Fruit fly (Drosophila melanogaster) whole organism, embryonic: ENCODE results near the gene prg.

Experiments
- Ada2b ChIP-seq: fragments of 200-800 bp; sonication (Bioruptor generic); IDR thresholded peaks from 2 replicates; pipeline ENCODE4 v1.3.6; 2022; ENCODE audit warnings: missing biosample characterization, missing genetic modification characterization
- CG10431 ChIP-seq: fragments of 200-800 bp; sonication (Bioruptor generic); optimal IDR thresholded peaks from 3 replicates; lab custom pipeline; 2018; ENCODE audit warnings: missing biosample characterization, mild to moderate bottlenecking, missing genetic modification characterization
- CG10959 ChIP-seq: fragments of 200-800 bp; sonication (Bioruptor generic); IDR thresholded peaks from 2 replicates; pipeline ENCODE4 v1.3.6; 2022; ENCODE audit warnings: missing biosample characterization, missing genetic modification characterization
- CG14965 ChIP-seq: fragments of 200-800 bp; sonication (Bioruptor generic); optimal IDR thresholded peaks from 2 replicates; lab custom pipeline; 2016; ENCODE audit warnings: missing biosample characterization, missing genetic modification characterization, borderline replicate concordance
- CG15601 ChIP-seq: fragments of 200-800 bp; sonication (Bioruptor generic); optimal IDR thresholded peaks from 3 replicates; lab custom pipeline; 2019; ENCODE audit warnings: missing biosample characterization, mild to moderate bottlenecking, missing genetic modification characterization, moderate library complexity
- CG17186 ChIP-seq: fragments of 200-800 bp; sonication (Bioruptor generic); optimal IDR thresholded peaks from 3 replicates; lab custom pipeline; 2017; ENCODE audit warnings: missing biosample characterization, missing genetic modification reagents, missing genetic modification characterization
- CG1792 ChIP-seq: fragments of 200-800 bp; sonication (Bioruptor generic); optimal IDR thresholded peaks from 2 replicates; lab custom pipeline; 2016; ENCODE audit warnings: missing biosample characterization, missing genetic modification characterization
- CG31224 ChIP-seq: fragments of 200-800 bp; sonication (Bioruptor generic); IDR thresholded peaks from 2 replicates; pipeline ENCODE4 v1.3.6; 2022; ENCODE audit warnings: missing biosample characterization, missing genetic modification characterization
- CG32772 ChIP-seq: fragments of 200-800 bp; sonication (Bioruptor generic); IDR thresholded peaks from 2 replicates; pipeline ENCODE4 v1.3.6; 2022; ENCODE audit warnings: missing biosample characterization, missing genetic modification characterization
- CG33557 ChIP-seq: fragments of 200-800 bp; sonication (Bioruptor generic); optimal IDR thresholded peaks from 2 replicates; lab custom pipeline; 2019; ENCODE audit warnings: missing biosample characterization, mild to moderate bottlenecking, missing genetic modification characterization, moderate library complexity
- CG34224 ChIP-seq: fragments of 200-800 bp; sonication (Bioruptor generic); IDR thresholded peaks from 3 replicates; pipeline ENCODE4 v1.3.6; 2022; ENCODE audit warnings: missing biosample characterization, missing genetic modification characterization; ENCODE audit not compliant: partially characterized antibody
- CG34422 ChIP-seq: fragments of 200-800 bp; sonication (Bioruptor generic); IDR thresholded peaks from 3 replicates; pipeline ENCODE4 v1.3.6; 2022; ENCODE audit warnings: missing biosample characterization, missing genetic modification characterization
- CG43689 ChIP-seq: fragments of 200-800 bp; sonication (Bioruptor generic); IDR thresholded peaks from 2 replicates; pipeline ENCODE4 v1.3.6; 2022; ENCODE audit warnings: missing biosample characterization, missing genetic modification characterization
- CG4820 ChIP-seq: fragments of 200-800 bp; sonication (Bioruptor generic); optimal IDR thresholded peaks from 3 replicates; lab custom pipeline; 2016; ENCODE audit warnings: missing biosample characterization, missing genetic modification characterization
- CG6683 ChIP-seq: fragments of 200-800 bp; sonication (Bioruptor generic); optimal IDR thresholded peaks from 2 replicates; lab custom pipeline; 2017; ENCODE audit warnings: missing biosample characterization, mild to moderate bottlenecking, missing genetic modification characterization, missing genetic modification reagents
- CG7357 ChIP-seq: fragments of 200-800 bp; sonication (Bioruptor generic); IDR thresholded peaks from 3 replicates; pipeline ENCODE4 v1.3.6; 2022; ENCODE audit warnings: missing biosample characterization, missing genetic modification characterization
- CG8281 ChIP-seq: fragments of 200-800 bp; sonication (Bioruptor generic); optimal IDR thresholded peaks from 2 replicates; lab custom pipeline; 2018; ENCODE audit warnings: missing biosample characterization, mild to moderate bottlenecking, missing genetic modification characterization, moderate library complexity
- CG9437 ChIP-seq: fragments of 200-800 bp; sonication (Bioruptor generic); optimal IDR thresholded peaks from 2 replicates; lab custom pipeline; 2018; ENCODE audit warnings: missing biosample characterization, mild to moderate bottlenecking, missing genetic modification characterization
- Dfd ChIP-seq, 2 experiments: fragments of >200 bp; optimal IDR thresholded peaks; 2 replicates each; lab custom pipeline; 2017; ENCODE audit warnings: missing biosample characterization in 2 of 2, missing genetic modification characterization in 2 of 2
- Dip3 ChIP-seq: fragments of 200-800 bp; sonication (Bioruptor generic); optimal IDR thresholded peaks from 3 replicates; lab custom pipeline; 2016; ENCODE audit warnings: missing biosample characterization, missing genetic modification characterization
- Dll ChIP-seq: fragments of 200-800 bp; sonication (Bioruptor generic); IDR thresholded peaks from 4 replicates; pipeline ENCODE4 v1.3.6; 2022; ENCODE audit warnings: missing biosample characterization, missing genetic modification characterization; ENCODE audit not compliant: partially characterized antibody
- Fer2 ChIP-seq: fragments of 200-800 bp; sonication (Bioruptor generic); optimal IDR thresholded peaks from 2 replicates; lab custom pipeline; 2018; ENCODE audit warnings: missing biosample characterization, mild to moderate bottlenecking, missing genetic modification characterization, moderate library complexity
- Fer3 ChIP-seq: fragments of 200-800 bp; sonication (Bioruptor generic); optimal IDR thresholded peaks from 2 replicates; lab custom pipeline; 2018; ENCODE audit warnings: missing biosample characterization, mild to moderate bottlenecking, missing genetic modification characterization, moderate library complexity
- H15 ChIP-seq: fragments of 200-800 bp; sonication (Bioruptor generic); IDR thresholded peaks from 3 replicates; pipeline ENCODE4 v1.3.6; 2022; ENCODE audit warnings: missing biosample characterization, missing genetic modification characterization
- Hr3 ChIP-seq: fragments of 200-800 bp; sonication (Bioruptor generic); optimal IDR thresholded peaks from 3 replicates; lab custom pipeline; 2016; ENCODE audit warnings: missing biosample characterization, missing genetic modification characterization
- Meics ChIP-seq: fragments of 200-800 bp; sonication (Bioruptor generic); optimal IDR thresholded peaks from 2 replicates; lab custom pipeline; 2017; ENCODE audit warnings: missing biosample characterization, mild to moderate bottlenecking, missing genetic modification characterization
- Optix ChIP-seq: fragments of 200-800 bp; sonication (Bioruptor generic); IDR thresholded peaks from 3 replicates; pipeline ENCODE4 v1.3.6; 2022; ENCODE audit warnings: missing biosample characterization, missing genetic modification characterization
- Trl ChIP-seq, 3 experiments: fragments of >200 bp in 2 of 3; fragments of 200-800 bp in 1 of 3; sonication (Bioruptor generic) in 1 of 3; optimal IDR thresholded peaks; 2 replicates in 1 of 3; 3 replicates in 2 of 3; lab custom pipeline; 2016 to 2017; ENCODE audit warnings: missing biosample characterization in 1 of 3, missing genetic modification characterization in 1 of 3
- Xbp1 ChIP-seq: fragments of 200-800 bp; sonication (Bioruptor generic); optimal IDR thresholded peaks from 3 replicates; lab custom pipeline; 2016; ENCODE audit warnings: missing biosample characterization, mild to moderate bottlenecking, missing genetic modification characterization
- abd-A ChIP-seq: fragments of 200-800 bp; sonication (Bioruptor generic); optimal IDR thresholded peaks from 3 replicates; lab custom pipeline; 2019; ENCODE audit warnings: missing biosample characterization, mild to moderate bottlenecking, missing genetic modification characterization, moderate library complexity
- bab2 ChIP-seq: fragments of 200-800 bp; sonication (Bioruptor generic); optimal IDR thresholded peaks from 2 replicates; lab custom pipeline; 2016; ENCODE audit warnings: missing biosample characterization, missing genetic modification characterization
- chm ChIP-seq: fragments of 200-800 bp; sonication (Bioruptor generic); IDR thresholded peaks from 2 replicates; pipeline ENCODE4 v1.3.6; 2022; ENCODE audit warnings: missing biosample characterization, missing genetic modification characterization
- dpn ChIP-seq, 2 experiments: fragments of 200-800 bp; sonication (Bioruptor generic); optimal IDR thresholded peaks; 3 replicates each; lab custom pipeline; 2016; ENCODE audit warnings: missing biosample characterization in 2 of 2, missing genetic modification characterization in 2 of 2
- esg ChIP-seq: fragments of 200-800 bp; sonication (Bioruptor generic); conservative IDR thresholded peaks from 2 replicates; pipeline ENCODE4 v1.3.6; 2022; ENCODE audit warnings: missing biosample characterization, missing genetic modification characterization
- eve ChIP-seq, 2 experiments: fragments of >200 bp; optimal IDR thresholded peaks; 2 replicates each; lab custom pipeline; 2017; ENCODE audit warnings: missing biosample characterization in 2 of 2, missing genetic modification characterization in 2 of 2
- fd3F ChIP-seq: fragments of 200-800 bp; sonication (Bioruptor generic); optimal IDR thresholded peaks from 2 replicates; lab custom pipeline; 2018; ENCODE audit warnings: missing biosample characterization, mild to moderate bottlenecking, missing genetic modification characterization, moderate library complexity
- fru ChIP-seq: fragments of >200 bp; optimal IDR thresholded peaks from 2 replicates; lab custom pipeline; 2017
- gt ChIP-seq: fragments of 200-800 bp; sonication (Bioruptor generic); IDR thresholded peaks from 2 replicates; pipeline ENCODE4 v1.3.6; 2022; ENCODE audit warnings: missing biosample characterization, missing genetic modification characterization
- jigr1 ChIP-seq: fragments of 200-800 bp; sonication (Bioruptor generic); IDR thresholded peaks from 3 replicates; pipeline ENCODE4 v1.3.6; 2022; ENCODE audit warnings: missing biosample characterization, missing genetic modification characterization
- mld ChIP-seq: fragments of 200-800 bp; sonication (Bioruptor generic); IDR thresholded peaks from 3 replicates; pipeline ENCODE4 v1.3.6; 2022; ENCODE audit warnings: missing biosample characterization, missing genetic modification characterization; ENCODE audit not compliant: partially characterized antibody
- oc ChIP-seq: fragments of 200-800 bp; sonication (Bioruptor generic); optimal IDR thresholded peaks from 2 replicates; lab custom pipeline; 2018; ENCODE audit warnings: missing biosample characterization, mild to moderate bottlenecking, missing genetic modification characterization, moderate library complexity
- odd ChIP-seq: fragments of 200-800 bp; sonication (Bioruptor generic); optimal IDR thresholded peaks from 2 replicates; lab custom pipeline; 2017; ENCODE audit warnings: missing biosample characterization, mild to moderate bottlenecking, missing genetic modification characterization
- phol ChIP-seq: fragments of 200-800 bp; sonication (Bioruptor generic); optimal IDR thresholded peaks from 3 replicates; lab custom pipeline; 2018; ENCODE audit warnings: missing biosample characterization, mild to moderate bottlenecking, missing genetic modification characterization, moderate library complexity
- pita ChIP-seq: fragments of 200-800 bp; sonication (Bioruptor generic); optimal IDR thresholded peaks from 2 replicates; lab custom pipeline; 2017; ENCODE audit warnings: missing biosample characterization, mild to moderate bottlenecking, missing genetic modification characterization
- sima ChIP-seq: fragments of 200-800 bp; sonication (Bioruptor generic); optimal IDR thresholded peaks from 2 replicates; lab custom pipeline; 2016; ENCODE audit warnings: missing biosample characterization, missing genetic modification characterization
- stc ChIP-seq: fragments of 200-800 bp; sonication (Bioruptor generic); IDR thresholded peaks from 2 replicates; pipeline ENCODE4 v1.3.6; 2022; ENCODE audit warnings: missing biosample characterization, missing genetic modification characterization
- stwl ChIP-seq: fragments of 200-800 bp; sonication (Bioruptor generic); optimal IDR thresholded peaks from 3 replicates; lab custom pipeline; 2018; ENCODE audit warnings: missing biosample characterization, mild to moderate bottlenecking, missing genetic modification characterization, moderate library complexity
- tll ChIP-seq, 2 experiments: fragments of 200-800 bp in 1 of 2; fragments of >200 bp in 1 of 2; sonication (Bioruptor generic) in 1 of 2; optimal IDR thresholded peaks; 2 replicates each; lab custom pipeline; 2017 to 2019; ENCODE audit warnings: missing biosample characterization in 2 of 2, missing genetic modification characterization in 2 of 2, mild to moderate bottlenecking in 1 of 2, moderate library complexity in 1 of 2
- trem ChIP-seq: fragments of 200-800 bp; optimal IDR thresholded peaks from 3 replicates; lab custom pipeline; 2019; ENCODE audit warnings: missing biosample characterization, mild to moderate bottlenecking, missing genetic modification characterization, moderate library complexity
- unpg ChIP-seq: fragments of 200-800 bp; sonication (Bioruptor generic); optimal IDR thresholded peaks from 3 replicates; lab custom pipeline; 2018; ENCODE audit warnings: missing biosample characterization, mild to moderate bottlenecking, missing genetic modification characterization, moderate library complexity
- zen ChIP-seq: fragments of 200-800 bp; sonication (Bioruptor generic); optimal IDR thresholded peaks from 3 replicates; lab custom pipeline; 2018; ENCODE audit warnings: missing biosample characterization, mild to moderate bottlenecking, missing genetic modification characterization, moderate library complexity

Gene prg

dm6 chr2L:8471667-8472066 lies 7.4 kb downstream of the prg start (continued):
- peak; percentile 49 for TF ChIP-seq trem
- peak; percentile 9 for TF ChIP-seq CG9437
- TF ChIP-seq phol (tag; lab: Kevin White, UChicago): peak; percentile 71
- peak; percentile 17 for TF ChIP-seq Xbp1 (GFP tag; lab: Kevin White, UChicago)
- no peak for TF ChIP-seq CG6683
- TF ChIP-seq CG10431: no peak
- no peak for TF ChIP-seq CG1792
- TF ChIP-seq bab2: no peak
- no peak for TF ChIP-seq CG34224 (GFP tag; lab: Robert Waterston, UW)
- no peak for TF ChIP-seq fd3F (GFP tag; lab: Kevin White, UChicago)
- TF ChIP-seq Hr3 (GFP tag; lab: Kevin White, UChicago): peak; percentile 15
- peak; percentile 32 for TF ChIP-seq unpg (GFP tag; lab: Kevin White, UChicago)
- TF ChIP-seq Fer3 (tag; lab: Kevin White, UChicago): no peak
- TF ChIP-seq mld (GFP tag; lab: Robert Waterston, UW): no peak
- peak; percentile 43 for TF ChIP-seq CG33557 (GFP tag; lab: Kevin White, UChicago)
- TF ChIP-seq CG7357 (GFP tag; lab: Robert Waterston, UW): no peak
- TF ChIP-seq Dll: no peak
- peak; percentile 60 for TF ChIP-seq zen
- TF ChIP-seq Trl (optimal IDR thresholded peaks at IDR 0.05; lab: Kevin White, UChicago): no peak
- TF ChIP-seq Trl (GFP tag; optimal IDR thresholded peaks at IDR 0.05; lab: Kevin White, UChicago): no peak
- no peak for TF ChIP-seq eve (GFP tag; optimal IDR thresholded peaks at IDR 0.05; lab: Kevin White, UChicago)
- TF ChIP-seq CG31224 (GFP tag; lab: Robert Waterston, UW): no peak
- TF ChIP-seq CG8281: no peak
- no peak for TF ChIP-seq jigr1
- no peak for TF ChIP-seq oc (tag; lab: Kevin White, UChicago)
- no peak for TF ChIP-seq chm (GFP tag; lab: Robert Waterston, UW)
- TF ChIP-seq odd (GFP tag; lab: Kevin White, UChicago): no peak
- TF ChIP-seq fru: no peak
- TF ChIP-seq Optix (GFP tag; lab: Robert Waterston, UW): no peak
- TF ChIP-seq gt (GFP tag; lab: Robert Waterston, UW): no peak
- TF ChIP-seq CG17186: no peak
- no peak for TF ChIP-seq Dfd (GFP tag; optimal IDR thresholded peaks at IDR 0.05; lab: Kevin White, UChicago)
- no peak for TF ChIP-seq CG10959 (GFP tag; lab: Robert Waterston, UW)
- TF ChIP-seq Fer2 (tag; lab: Kevin White, UChicago): no peak
- TF ChIP-seq CG32772 (GFP tag; lab: Robert Waterston, UW): no peak
- TF ChIP-seq CG14965 (GFP tag; lab: Kevin White, UChicago): no peak
- TF ChIP-seq stc (GFP tag; lab: Robert Waterston, UW): no peak
- no peak for TF ChIP-seq CG15601 (tag; lab: Kevin White, UChicago)
- no peak for TF ChIP-seq stwl (tag; lab: Kevin White, UChicago)
- TF ChIP-seq dpn (GFP tag; optimal IDR thresholded peaks at IDR 0.05; lab: Kevin White, UChicago): no peak
- no peak for TF ChIP-seq sima (GFP tag; lab: Kevin White, UChicago)
- TF ChIP-seq CG4820 (GFP tag; lab: Kevin White, UChicago): peak; percentile 50
- no peak for TF ChIP-seq Ada2b
- no peak for TF ChIP-seq abd-A (tag; lab: Kevin White, UChicago)
- TF ChIP-seq Dip3 (GFP tag; lab: Kevin White, UChicago): no peak
- TF ChIP-seq pita (GFP tag; lab: Kevin White, UChicago): no peak
- TF ChIP-seq H15 (GFP tag; lab: Robert Waterston, UW): no peak
- TF ChIP-seq CG34422: no peak
- no peak for TF ChIP-seq Meics (GFP tag; lab: Kevin White, UChicago)
- 0 out of 2 replicates have a peak, but pooled peaks have one; percentile 19 for TF ChIP-seq esg (GFP tag; lab: Robert Waterston, UW)
- TF ChIP-seq CG43689 (GFP tag; lab: Robert Waterston, UW): no peak
- no peak for TF ChIP-seq tll (GFP tag; optimal IDR thresholded peaks at IDR 0.05; lab: Kevin White, UChicago)
